Worm (Caenorhabditis elegans) whole organism, L2 larva: Measurements from ENCODE around the gene F34H10.5.

Experiments used
- F13H6.1 ChIP-seq: sonication (generic microtip); optimal IDR thresholded peaks from 2 replicates; lab custom pipeline; 2016; ENCODE audit warnings: missing genetic modification characterization, missing compliant biosample characterization
- aly-2 ChIP-seq: fragments of 150-350 bp; optimal IDR thresholded peaks from 2 replicates; lab custom pipeline; 2014; ENCODE audit warnings: missing biosample characterization, missing genetic modification characterization
- ama-1 ChIP-seq: fragments of 150-350 bp; optimal IDR thresholded peaks from 2 replicates; lab custom pipeline; 2018; ENCODE audit warnings: inconsistent platforms
- ceh-82 ChIP-seq: fragments of 150-350 bp; optimal IDR thresholded peaks from 2 replicates; lab custom pipeline; 2014; ENCODE audit warnings: missing biosample characterization, missing genetic modification characterization
- nhr-11 ChIP-seq: fragments of 150-350 bp; optimal IDR thresholded peaks from 2 replicates; lab custom pipeline; 2014; ENCODE audit warnings: missing biosample characterization, missing genetic modification characterization
- nhr-12 ChIP-seq: fragments of 150-350 bp; optimal IDR thresholded peaks from 2 replicates; lab custom pipeline; 2014; ENCODE audit warnings: missing biosample characterization, missing genetic modification characterization
- nhr-237 ChIP-seq: fragments of 150-350 bp; optimal IDR thresholded peaks from 2 replicates; lab custom pipeline; 2014; ENCODE audit warnings: missing biosample characterization, missing genetic modification characterization
- nhr-6 ChIP-seq: fragments of 150-350 bp; optimal IDR thresholded peaks from 2 replicates; lab custom pipeline; 2014; ENCODE audit warnings: missing biosample characterization, missing genetic modification characterization
- nhr-77 ChIP-seq: fragments of 150-350 bp; optimal IDR thresholded peaks from 2 replicates; lab custom pipeline; 2014; ENCODE audit warnings: missing biosample characterization, missing genetic modification characterization
- skn-1 ChIP-seq: sonication (generic microtip); optimal IDR thresholded peaks from 2 replicates; lab custom pipeline; 2017; ENCODE audit warnings: missing biosample characterization, missing genetic modification characterization
- sma-3 ChIP-seq: sonication (generic microtip); optimal IDR thresholded peaks from 2 replicates; lab custom pipeline; 2016; ENCODE audit warnings: missing genetic modification reagents, missing genetic modification characterization, missing compliant biosample characterization
- snpc-4 ChIP-seq: fragments of 150-350 bp; optimal IDR thresholded peaks from 2 replicates; lab custom pipeline; 2014; ENCODE audit warnings: missing biosample characterization, missing genetic modification characterization
- unc-55 ChIP-seq: fragments of 150-350 bp; sonication (generic microtip); optimal IDR thresholded peaks from 3 replicates; lab custom pipeline; 2014; ENCODE audit warnings: missing biosample characterization, missing genetic modification reagents, missing genetic modification characterization
- ztf-11 ChIP-seq: sonication (generic microtip); optimal IDR thresholded peaks from 2 replicates; lab custom pipeline; 2017; ENCODE audit warnings: missing biosample characterization, missing genetic modification characterization

ce11 chrX:9637137-9637536, 1.7 kb downstream of the F34H10.5 start:
- no peak for TF ChIP-seq unc-55 (GFP tag; lab: Kevin White, UChicago)
- no peak for TF ChIP-seq nhr-12
- no peak for TF ChIP-seq skn-1 (tag; lab: Kevin White, UChicago)
- TF ChIP-seq sma-3 = no peak
- no peak for TF ChIP-seq F13H6.1 (tag; lab: Kevin White, UChicago)
- no peak for TF ChIP-seq ceh-82 (tag; lab: Kevin White, UChicago)
- TF ChIP-seq ama-1 (lab: Kevin White, UChicago) = no peak
- TF ChIP-seq aly-2 (tag; lab: Kevin White, UChicago) = no peak
- no peak for TF ChIP-seq nhr-6 (tag; lab: Kevin White, UChicago)
- no peak for TF ChIP-seq ztf-11
- no peak for TF ChIP-seq snpc-4
- no peak for TF ChIP-seq nhr-77 (tag; lab: Kevin White, UChicago)
- TF ChIP-seq nhr-237 (tag; lab: Kevin White, UChicago) = no peak
- TF ChIP-seq nhr-11 (tag; lab: Kevin White, UChicago) = no peak
